Fruit fly (Drosophila melanogaster) whole organism, embryonic: ENCODE measurements around the gene CG14431.
A peak's percentile ranks its signal among the peaks of the same experiment; 100 is the strongest.

Source experiments
- CG1024 ChIP-seq: fragments of 200-800 bp; sonication (Bioruptor generic); IDR thresholded peaks from 2 replicates; pipeline ENCODE4 v1.3.6; 2022; ENCODE audit warnings: missing biosample characterization, missing genetic modification characterization
- CG10366 ChIP-seq: fragments of 200-800 bp; sonication (Bioruptor generic); IDR thresholded peaks from 2 replicates; pipeline ENCODE4 v1.3.6; 2022; ENCODE audit warnings: missing biosample characterization, missing genetic modification characterization
- CG10654 ChIP-seq: fragments of 200-800 bp; sonication (Bioruptor generic); optimal IDR thresholded peaks from 2 replicates; lab custom pipeline; 2016; ENCODE audit warnings: missing biosample characterization, missing genetic modification characterization
- CG12104 ChIP-seq: fragments of 200-800 bp; sonication (Bioruptor generic); optimal IDR thresholded peaks from 3 replicates; lab custom pipeline; 2016; ENCODE audit warnings: missing biosample characterization, missing genetic modification characterization
- CG1233 ChIP-seq: fragments of 200-800 bp; sonication (Bioruptor generic); optimal IDR thresholded peaks from 4 replicates; lab custom pipeline; 2018; ENCODE audit warnings: missing biosample characterization, mild to moderate bottlenecking, missing genetic modification characterization
- CG12391 ChIP-seq: fragments of 200-800 bp; sonication (Bioruptor generic); optimal IDR thresholded peaks from 3 replicates; lab custom pipeline; 2018; ENCODE audit warnings: missing biosample characterization, mild to moderate bottlenecking, missing genetic modification characterization, moderate library complexity
- CG1603 ChIP-seq: fragments of 200-800 bp; sonication (Bioruptor generic); optimal IDR thresholded peaks from 2 replicates; lab custom pipeline; 2019; ENCODE audit warnings: missing biosample characterization, mild to moderate bottlenecking, missing genetic modification characterization, moderate library complexity
- CG17568 ChIP-seq: fragments of 200-800 bp; sonication (Bioruptor generic); optimal IDR thresholded peaks from 2 replicates; lab custom pipeline; 2018; ENCODE audit warnings: missing biosample characterization, mild to moderate bottlenecking, missing genetic modification characterization, moderate library complexity
- CG1832 ChIP-seq: fragments of 200-800 bp; sonication (Bioruptor generic); optimal IDR thresholded peaks from 2 replicates; lab custom pipeline; 2017; ENCODE audit warnings: missing biosample characterization, mild to moderate bottlenecking, missing genetic modification characterization, inconsistent platforms
- CG18764 ChIP-seq: fragments of 200-800 bp; sonication (Bioruptor generic); optimal IDR thresholded peaks from 3 replicates; lab custom pipeline; 2016; ENCODE audit warnings: missing biosample characterization, missing genetic modification characterization
- CG3281 ChIP-seq: fragments of 200-800 bp; sonication (Bioruptor generic); optimal IDR thresholded peaks from 3 replicates; lab custom pipeline; 2017; ENCODE audit warnings: missing biosample characterization, mild to moderate bottlenecking, missing genetic modification characterization
- CG3838 ChIP-seq: fragments of 200-800 bp; sonication (Bioruptor generic); optimal IDR thresholded peaks from 3 replicates; lab custom pipeline; 2016; ENCODE audit warnings: missing biosample characterization, missing genetic modification characterization
- CG42726 ChIP-seq: fragments of 200-800 bp; sonication (Bioruptor generic); IDR thresholded peaks from 2 replicates; pipeline ENCODE4 v1.3.6; 2022; ENCODE audit warnings: missing biosample characterization, missing genetic modification characterization; ENCODE audit not compliant: partially characterized antibody
- CG43689 ChIP-seq: fragments of 200-800 bp; sonication (Bioruptor generic); IDR thresholded peaks from 2 replicates; pipeline ENCODE4 v1.3.6; 2022; ENCODE audit warnings: missing biosample characterization, missing genetic modification characterization
- CG4404 ChIP-seq: fragments of 200-800 bp; sonication (Bioruptor generic); IDR thresholded peaks from 2 replicates; pipeline ENCODE4 v1.3.6; 2022; ENCODE audit warnings: missing biosample characterization, missing genetic modification characterization
- CG4854 ChIP-seq: fragments of 200-800 bp; sonication (Bioruptor generic); optimal IDR thresholded peaks from 2 replicates; lab custom pipeline; 2016; ENCODE audit warnings: missing biosample characterization, missing genetic modification characterization, inconsistent platforms
- CG6654 ChIP-seq: fragments of 200-800 bp; sonication (Bioruptor generic); optimal IDR thresholded peaks from 2 replicates; lab custom pipeline; 2017; ENCODE audit warnings: missing biosample characterization, mild to moderate bottlenecking, missing genetic modification characterization
- CG6765 ChIP-seq: fragments of 200-800 bp; sonication (Bioruptor generic); optimal IDR thresholded peaks from 3 replicates; lab custom pipeline; 2017; ENCODE audit warnings: missing biosample characterization, mild to moderate bottlenecking, missing genetic modification characterization
- CG6854 ChIP-seq: fragments of 200-800 bp; sonication (Bioruptor generic); optimal IDR thresholded peaks from 3 replicates; lab custom pipeline; 2017; ENCODE audit warnings: missing biosample characterization, mild to moderate bottlenecking, missing genetic modification characterization
- CG7271 ChIP-seq: fragments of 200-800 bp; sonication (Bioruptor generic); optimal IDR thresholded peaks from 2 replicates; lab custom pipeline; 2018; ENCODE audit warnings: missing biosample characterization, mild to moderate bottlenecking, missing genetic modification characterization, moderate library complexity
- CG8281 ChIP-seq: fragments of 200-800 bp; sonication (Bioruptor generic); optimal IDR thresholded peaks from 2 replicates; lab custom pipeline; 2018; ENCODE audit warnings: missing biosample characterization, mild to moderate bottlenecking, missing genetic modification characterization, moderate library complexity
- CTCF ChIP-seq: fragments of 200-800 bp; sonication (Bioruptor generic); optimal IDR thresholded peaks from 2 replicates; lab custom pipeline; 2017; ENCODE audit warnings: missing biosample characterization, mild to moderate bottlenecking, missing genetic modification characterization, moderate library complexity
- Doc2 ChIP-seq: fragments of 200-800 bp; sonication (Bioruptor generic); IDR thresholded peaks from 2 replicates; pipeline ENCODE4 v1.3.6; 2022; ENCODE audit warnings: missing biosample characterization, missing genetic modification characterization
- Dp ChIP-seq: fragments of 200-800 bp; sonication (Bioruptor generic); optimal IDR thresholded peaks from 2 replicates; lab custom pipeline; 2018; ENCODE audit warnings: missing biosample characterization, mild to moderate bottlenecking, missing genetic modification characterization, moderate library complexity
- HLH3B ChIP-seq: fragments of 200-800 bp; sonication (Bioruptor generic); IDR thresholded peaks from 2 replicates; pipeline ENCODE4 v1.3.6; 2022; ENCODE audit warnings: missing biosample characterization, missing genetic modification characterization
- HLH4C ChIP-seq: fragments of 200-800 bp; sonication (Bioruptor generic); IDR thresholded peaks from 3 replicates; pipeline ENCODE4 v1.3.6; 2022; ENCODE audit warnings: missing biosample characterization, missing genetic modification characterization; ENCODE audit not compliant: partially characterized antibody
- Hand ChIP-seq: fragments of 200-800 bp; sonication (Bioruptor generic); optimal IDR thresholded peaks from 2 replicates; lab custom pipeline; 2017; ENCODE audit warnings: mild to moderate bottlenecking, missing biosample characterization, missing genetic modification reagents, missing genetic modification characterization
- Hr78 ChIP-seq, 2 experiments: fragments of 200-800 bp in 1 of 2; fragments of >200 bp in 1 of 2; sonication (Bioruptor generic) in 1 of 2; optimal IDR thresholded peaks; 2 replicates each; lab custom pipeline; 2017 to 2019; ENCODE audit warnings: missing biosample characterization in 2 of 2, missing genetic modification characterization in 2 of 2, mild to moderate bottlenecking in 1 of 2, moderate library complexity in 1 of 2
- Lhr ChIP-seq: fragments of 200-800 bp; sonication (Bioruptor generic); optimal IDR thresholded peaks from 3 replicates; lab custom pipeline; 2017; ENCODE audit warnings: mild to moderate bottlenecking, missing biosample characterization, missing genetic modification reagents, missing genetic modification characterization
- Mad ChIP-seq: fragments of 200-800 bp; sonication (Bioruptor generic); optimal IDR thresholded peaks from 2 replicates; lab custom pipeline; 2016; ENCODE audit warnings: missing biosample characterization, missing genetic modification characterization
- Max ChIP-seq: fragments of 200-800 bp; sonication (Bioruptor generic); optimal IDR thresholded peaks from 2 replicates; lab custom pipeline; 2016; ENCODE audit warnings: missing biosample characterization, mild to moderate bottlenecking, missing genetic modification characterization
- NFAT ChIP-seq: fragments of 200-800 bp; sonication (Bioruptor generic); IDR thresholded peaks from 2 replicates; pipeline ENCODE4 v1.3.6; 2022; ENCODE audit warnings: missing biosample characterization, missing genetic modification characterization
- NK7.1 ChIP-seq: fragments of 200-800 bp; sonication (Bioruptor generic); optimal IDR thresholded peaks from 3 replicates; lab custom pipeline; 2016; ENCODE audit warnings: missing biosample characterization, missing genetic modification characterization
- Nf-YB ChIP-seq: fragments of 200-800 bp; sonication (Bioruptor generic); optimal IDR thresholded peaks from 3 replicates; lab custom pipeline; 2019; ENCODE audit warnings: missing biosample characterization, mild to moderate bottlenecking, missing genetic modification characterization, moderate library complexity
- PHDP ChIP-seq: fragments of 200-800 bp; sonication (Bioruptor generic); optimal IDR thresholded peaks from 3 replicates; lab custom pipeline; 2018; ENCODE audit warnings: missing biosample characterization, mild to moderate bottlenecking, missing genetic modification characterization, moderate library complexity
- Poxn ChIP-seq: fragments of 200-800 bp; sonication (Bioruptor generic); IDR thresholded peaks from 2 replicates; pipeline ENCODE4 v1.3.6; 2022; ENCODE audit warnings: missing biosample characterization, missing genetic modification characterization
- Taf1 ChIP-seq: fragments of 200-800 bp; sonication (Bioruptor generic); IDR thresholded peaks from 2 replicates; pipeline ENCODE4 v1.3.6; 2022; ENCODE audit warnings: missing biosample characterization, missing genetic modification characterization
- Usf ChIP-seq: fragments of 200-800 bp; sonication (Bioruptor generic); optimal IDR thresholded peaks from 2 replicates; lab custom pipeline; 2017; ENCODE audit warnings: missing genotype, missing biosample characterization, missing genetic modification characterization
- bigmax ChIP-seq: fragments of 200-800 bp; sonication (Bioruptor generic); optimal IDR thresholded peaks from 2 replicates; lab custom pipeline; 2018; ENCODE audit warnings: missing biosample characterization, mild to moderate bottlenecking, missing genetic modification characterization
- chn ChIP-seq: fragments of 200-800 bp; sonication (Bioruptor generic); optimal IDR thresholded peaks from 2 replicates; lab custom pipeline; 2016; ENCODE audit warnings: missing biosample characterization, missing genetic modification characterization
- dati ChIP-seq: fragments of 200-800 bp; sonication (Bioruptor generic); IDR thresholded peaks from 2 replicates; pipeline ENCODE4 v1.3.6; 2022; ENCODE audit warnings: missing biosample characterization, missing genetic modification characterization
- fu2 ChIP-seq: fragments of 200-800 bp; sonication (Bioruptor generic); optimal IDR thresholded peaks from 2 replicates; lab custom pipeline; 2016; ENCODE audit warnings: missing biosample characterization, missing genetic modification characterization
- ham ChIP-seq: fragments of 200-800 bp; sonication (Bioruptor generic); IDR thresholded peaks from 2 replicates; pipeline ENCODE4 v1.3.6; 2022; ENCODE audit warnings: missing biosample characterization, missing genetic modification characterization
- pho ChIP-seq: fragments of 200-800 bp; sonication (Bioruptor generic); optimal IDR thresholded peaks from 2 replicates; lab custom pipeline; 2016; ENCODE audit warnings: missing biosample characterization, missing genetic modification characterization
- pzg ChIP-seq: fragments of 200-800 bp; sonication (Bioruptor generic); optimal IDR thresholded peaks from 3 replicates; lab custom pipeline; 2018; ENCODE audit warnings: missing biosample characterization, mild to moderate bottlenecking, missing genetic modification characterization, moderate library complexity
- ro ChIP-seq: fragments of 200-800 bp; sonication (Bioruptor generic); IDR thresholded peaks from 2 replicates; pipeline ENCODE4 v1.3.6; 2022; ENCODE audit warnings: missing biosample characterization, missing genetic modification characterization
- slou ChIP-seq: fragments of 200-800 bp; sonication (Bioruptor generic); optimal IDR thresholded peaks from 3 replicates; lab custom pipeline; 2016; ENCODE audit warnings: missing biosample characterization, missing genetic modification characterization
- ssp ChIP-seq: fragments of 200-800 bp; sonication (Bioruptor generic); IDR thresholded peaks from 2 replicates; pipeline ENCODE4 v1.3.6; 2022; ENCODE audit warnings: missing biosample characterization, missing genetic modification characterization
- stwl ChIP-seq: fragments of 200-800 bp; sonication (Bioruptor generic); optimal IDR thresholded peaks from 3 replicates; lab custom pipeline; 2018; ENCODE audit warnings: missing biosample characterization, mild to moderate bottlenecking, missing genetic modification characterization, moderate library complexity
- z ChIP-seq: fragments of 200-800 bp; sonication (Bioruptor generic); IDR thresholded peaks from 3 replicates; pipeline ENCODE4 v1.3.6; 2022; ENCODE audit warnings: missing biosample characterization, missing genetic modification characterization

The CG14431 gene

dm6 chrX:7004101-7004700 lies 96.1 kb downstream of the CG14431 start (continued):
- no peak for TF ChIP-seq CG43689
- TF ChIP-seq dati (GFP tag; lab: Robert Waterston, UW): no peak
- no peak; the same call in 1 of the 2 replicates for TF ChIP-seq NFAT (GFP tag; lab: Robert Waterston, UW)
- peak in 1 of 2 experiments; percentile 74 for TF ChIP-seq Hr78 (GFP tag; optimal IDR thresholded peaks at IDR 0.05; lab: Kevin White, UChicago)
- no peak for TF ChIP-seq Poxn (GFP tag; lab: Robert Waterston, UW)
- no peak for TF ChIP-seq Dp (GFP tag; lab: Kevin White, UChicago)
- peak; percentile 83 for TF ChIP-seq CG3838 (GFP tag; lab: Kevin White, UChicago)
- peak; percentile 90 for TF ChIP-seq CG1603 (tag; lab: Kevin White, UChicago)
- TF ChIP-seq Max (GFP tag; lab: Kevin White, UChicago): peak; percentile 78
- TF ChIP-seq CG12104 (GFP tag; lab: Kevin White, UChicago): peak; percentile 87
- peak; percentile 35 for TF ChIP-seq CG6765 (GFP tag; lab: Kevin White, UChicago)
- TF ChIP-seq ham: no peak; the same call in 1 of the 2 replicates
- peak; percentile 75 for TF ChIP-seq CG1024 (GFP tag; lab: Robert Waterston, UW)
- no peak for TF ChIP-seq ssp (GFP tag; lab: Robert Waterston, UW)
- peak; percentile 76 for TF ChIP-seq CG10654 (GFP tag; lab: Kevin White, UChicago)
- TF ChIP-seq HLH3B (GFP tag; lab: Robert Waterston, UW): peak; percentile 65; the same call in 1 of the 2 replicates
- TF ChIP-seq CG4404 (GFP tag; lab: Robert Waterston, UW): peak; percentile 58
- no peak for TF ChIP-seq pzg (GFP tag; lab: Kevin White, UChicago)
- peak; percentile 42 for TF ChIP-seq Usf
- peak; percentile 82 for TF ChIP-seq Mad (GFP tag; lab: Kevin White, UChicago)
- peak; percentile 74 for TF ChIP-seq Nf-YB
- peak; percentile 47; the same call in 1 of the 2 replicates for TF ChIP-seq CG10366 (GFP tag; lab: Robert Waterston, UW)
- peak; percentile 78 for TF ChIP-seq PHDP (tag; lab: Kevin White, UChicago)
- TF ChIP-seq CG7271 (tag; lab: Kevin White, UChicago): peak; percentile 80
- peak; percentile 63 for TF ChIP-seq pho
- peak; percentile 93 for TF ChIP-seq Lhr (GFP tag; lab: Kevin White, UChicago)
- TF ChIP-seq bigmax (GFP tag; lab: Kevin White, UChicago): peak; percentile 56
- peak; percentile 65 for TF ChIP-seq CG6854 (GFP tag; lab: Kevin White, UChicago)
- TF ChIP-seq Taf1 (GFP tag; lab: Robert Waterston, UW): no peak
- peak; percentile 53 for TF ChIP-seq stwl (tag; lab: Kevin White, UChicago)
- TF ChIP-seq Hand (GFP tag; lab: Kevin White, UChicago): no peak
- peak; percentile 93 for TF ChIP-seq CG17568
- peak; percentile 26 for TF ChIP-seq fu2 (GFP tag; lab: Kevin White, UChicago)
- peak; percentile 32 for TF ChIP-seq CG6654 (GFP tag; lab: Kevin White, UChicago)
- TF ChIP-seq CG8281 (tag; lab: Kevin White, UChicago): peak; percentile 65
- TF ChIP-seq z (GFP tag; lab: Robert Waterston, UW): peak; percentile 72; the same call in 2 of the 3 replicates
- peak; percentile 67 for TF ChIP-seq CG12391 (tag; lab: Kevin White, UChicago)
- no peak for TF ChIP-seq HLH4C (GFP tag; lab: Robert Waterston, UW)
- peak; percentile 90 for TF ChIP-seq CG18764
- TF ChIP-seq CG42726 (GFP tag; lab: Robert Waterston, UW): no peak
- TF ChIP-seq NK7.1 (GFP tag; lab: Kevin White, UChicago): peak; percentile 69
- no peak for TF ChIP-seq CG1832 (GFP tag; lab: Kevin White, UChicago)
- TF ChIP-seq CG4854 (GFP tag; lab: Kevin White, UChicago): peak; percentile 66
- TF ChIP-seq ro (GFP tag; lab: Robert Waterston, UW): no peak
- no peak for TF ChIP-seq Doc2 (GFP tag; lab: Robert Waterston, UW)
- peak; percentile 68 for TF ChIP-seq chn (GFP tag; lab: Kevin White, UChicago)
- TF ChIP-seq CG1233 (GFP tag; lab: Kevin White, UChicago): peak; percentile 91
- TF ChIP-seq CG3281 (GFP tag; lab: Kevin White, UChicago): peak; percentile 70
- TF ChIP-seq slou (GFP tag; lab: Kevin White, UChicago): peak; percentile 66
- peak; percentile 30 for TF ChIP-seq CTCF (GFP tag; lab: Kevin White, UChicago)
